Fruit fly (Drosophila melanogaster) whole organism, prepupa: Measurements from ENCODE around the gene Sys1.

ENCODE experiments used
- CG16779 ChIP-seq: fragments of 200-800 bp; sonication (Bioruptor generic); optimal IDR thresholded peaks from 3 replicates; lab custom pipeline; 2017; ENCODE audit warnings: missing biosample characterization, mild to moderate bottlenecking, missing genetic modification characterization
- CG31627 ChIP-seq: fragments of 200-800 bp; sonication (Bioruptor generic); optimal IDR thresholded peaks from 3 replicates; lab custom pipeline; 2016; ENCODE audit warnings: missing biosample characterization, missing genetic modification characterization
- CG34406 ChIP-seq: fragments of 200-800 bp; sonication (Bioruptor generic); optimal IDR thresholded peaks from 3 replicates; lab custom pipeline; 2016; ENCODE audit warnings: missing biosample characterization, missing genetic modification characterization
- CG6276 ChIP-seq: fragments of 200-800 bp; sonication (Bioruptor generic); optimal IDR thresholded peaks from 2 replicates; lab custom pipeline; 2017; ENCODE audit warnings: missing biosample characterization, mild to moderate bottlenecking, missing genetic modification characterization
- Eip75B ChIP-seq: fragments of 200-800 bp; sonication (Bioruptor generic); optimal IDR thresholded peaks from 3 replicates; lab custom pipeline; 2016; ENCODE audit warnings: missing biosample characterization, missing genetic modification characterization
- Eip78C ChIP-seq: fragments of 200-800 bp; sonication (Bioruptor generic); peaks from one replicate; lab custom pipeline; 2016; ENCODE audit warnings: missing biosample characterization, missing genetic modification characterization
- Lpt ChIP-seq: fragments of 200-800 bp; sonication (Bioruptor generic); optimal IDR thresholded peaks from 3 replicates; lab custom pipeline; 2016; ENCODE audit warnings: missing biosample characterization, missing genetic modification characterization
- Sox14 ChIP-seq: fragments of 200-800 bp; sonication (Bioruptor generic); optimal IDR thresholded peaks from 3 replicates; lab custom pipeline; 2016; ENCODE audit warnings: missing biosample characterization, missing genetic modification characterization
- achi ChIP-seq: fragments of 200-800 bp; sonication (Bioruptor generic); optimal IDR thresholded peaks from 3 replicates; lab custom pipeline; 2016; ENCODE audit warnings: missing biosample characterization, missing genetic modification characterization
- lz ChIP-seq: fragments of 200-800 bp; sonication (Bioruptor generic); optimal IDR thresholded peaks from 3 replicates; lab custom pipeline; 2016; ENCODE audit warnings: missing biosample characterization, missing genetic modification characterization

dm6 chr3R:8654666-8655065 is 2.0 kb downstream of the Sys1 start, which contains the start of gene CG42489:
- TF ChIP-seq Lpt (GFP tag; lab: Kevin White, UChicago) (no peak), Eip78C (no peak), Sox14 (GFP tag; lab: Kevin White, UChicago) (no peak), CG31627 (GFP tag; lab: Kevin White, UChicago) (no peak), achi (GFP tag; lab: Kevin White, UChicago) (no peak), CG16779 (no peak), lz (GFP tag; lab: Kevin White, UChicago) (no peak), Eip75B (no peak), CG6276 (GFP tag; lab: Kevin White, UChicago) (no peak), CG34406 (GFP tag; lab: Kevin White, UChicago) (no peak)
